Fruit fly (Drosophila melanogaster): ENCODE results near the gene EMC4.

EMC4 gene

dm6 chr3L:22863367-22864078, 4.5 kb downstream of the EMC4 start, which contains the start of gene CG33169 (continued):
- TF ChIP-seq ind (GFP tag; optimal IDR thresholded peaks at IDR 0.05) = peak; percentile 85
- TF ChIP-seq ems (GFP tag; optimal IDR thresholded peaks at IDR 0.05) = peak; percentile 86
- peak; percentile 30 for TF ChIP-seq CG10979 (tag; optimal IDR thresholded peaks at IDR 0.05)
- TF ChIP-seq Nf-YB (GFP tag; optimal IDR thresholded peaks at IDR 0.05) = peak; percentile 39
- peak; percentile 83 for TF ChIP-seq Sry-δ (GFP tag; optimal IDR thresholded peaks at IDR 0.05)
- peak; percentile 75; the same call in 2 of the 3 replicates for TF ChIP-seq Mrtf (GFP tag; IDR thresholded peaks at IDR 0.05)
- TF ChIP-seq Mad (GFP tag; optimal IDR thresholded peaks at IDR 0.05) = peak; percentile 89
- TF ChIP-seq CG6175 (GFP tag; IDR thresholded peaks at IDR 0.05) = peak; percentile 92
- no peak for TF ChIP-seq CG15479 (GFP tag; optimal IDR thresholded peaks at IDR 0.05)
- TF ChIP-seq CG13123 (GFP tag; optimal IDR thresholded peaks at IDR 0.05) = peak; percentile 60
- no peak for TF ChIP-seq nerfin-2 (GFP tag; IDR thresholded peaks at IDR 0.05; ENCODE audit: partially characterized antibody)
- peak; percentile 54; the same call in 1 of the 2 replicates for TF ChIP-seq CG5953 (GFP tag; IDR thresholded peaks at IDR 0.05)
- peak; percentile 85 for TF ChIP-seq CG3838 (GFP tag; optimal IDR thresholded peaks at IDR 0.05)
- peak; percentile 66 for TF ChIP-seq fd3F (GFP tag; optimal IDR thresholded peaks at IDR 0.05)
- peak; percentile 77 for TF ChIP-seq CG16815 (GFP tag; optimal IDR thresholded peaks at IDR 0.05)
- peak; percentile 89 for TF ChIP-seq CG11504 (tag; optimal IDR thresholded peaks at IDR 0.05)
- peak; percentile 79 for TF ChIP-seq kni (GFP tag; optimal IDR thresholded peaks at IDR 0.05)
- no peak for TF ChIP-seq Blimp-1 (GFP tag; optimal IDR thresholded peaks at IDR 0.05)
- peak; percentile 65 for TF ChIP-seq trh (GFP tag; optimal IDR thresholded peaks at IDR 0.05)
- TF ChIP-seq CG2678 (tag; optimal IDR thresholded peaks at IDR 0.05) = no peak
- TF ChIP-seq nom (GFP tag; optimal IDR thresholded peaks at IDR 0.05) = peak; percentile 58
- peak; percentile 83 for TF ChIP-seq dysf (GFP tag; IDR thresholded peaks at IDR 0.05)
- peak; percentile 84 for TF ChIP-seq Meics (GFP tag; optimal IDR thresholded peaks at IDR 0.05)
- TF ChIP-seq Oli (tag; optimal IDR thresholded peaks at IDR 0.05) = peak; percentile 47
- peak; percentile 81 for TF ChIP-seq eyg (GFP tag; optimal IDR thresholded peaks at IDR 0.05)
- peak; percentile 98 for TF ChIP-seq Hr3 (GFP tag; optimal IDR thresholded peaks at IDR 0.05)
- no peak for TF ChIP-seq sc (optimal IDR thresholded peaks at IDR 0.05)
- peak; percentile 1 for TF ChIP-seq sc (GFP tag; optimal IDR thresholded peaks at IDR 0.05)
- peak; percentile 68; the same call in 2 of the 3 replicates for TF ChIP-seq sr (GFP tag; IDR thresholded peaks at IDR 0.05)
- TF ChIP-seq Bdp1 (GFP tag; optimal IDR thresholded peaks at IDR 0.05) = peak; percentile 85
- TF ChIP-seq CG6813 (GFP tag; optimal IDR thresholded peaks at IDR 0.05) = peak; percentile 43
- peak; percentile 72 for TF ChIP-seq slp2 (GFP tag; optimal IDR thresholded peaks at IDR 0.05)
- peak; percentile 95 for TF ChIP-seq CHES-1-like (GFP tag; optimal IDR thresholded peaks at IDR 0.05)
- no peak for TF ChIP-seq exex (tag; optimal IDR thresholded peaks at IDR 0.05)
- TF ChIP-seq CG12155 (GFP tag; optimal IDR thresholded peaks at IDR 0.05) = peak; percentile 98
- TF ChIP-seq CG10543 (GFP tag; optimal IDR thresholded peaks at IDR 0.05) = peak; percentile 96
- TF ChIP-seq psq (GFP tag; optimal IDR thresholded peaks at IDR 0.05) = peak; percentile 77
- peak; percentile 76 for TF ChIP-seq phol (tag; optimal IDR thresholded peaks at IDR 0.05)
- TF ChIP-seq Gsc (GFP tag; IDR thresholded peaks at IDR 0.05) = no peak; the same call in 1 of the 2 replicates
- peak; percentile 88 for TF ChIP-seq bcd (GFP tag; optimal IDR thresholded peaks at IDR 0.05)
- TF ChIP-seq gsb-n (tag; optimal IDR thresholded peaks at IDR 0.05) = peak; percentile 43
- peak; percentile 63 for TF ChIP-seq schlank (tag; optimal IDR thresholded peaks at IDR 0.05)
- TF ChIP-seq az2 (GFP tag; optimal IDR thresholded peaks at IDR 0.05) = peak; percentile 68
- peak; percentile 65; the same call in 1 of the 2 replicates for TF ChIP-seq HLH3B (GFP tag; IDR thresholded peaks at IDR 0.05)
- peak; percentile 93 for TF ChIP-seq CG12769 (tag; optimal IDR thresholded peaks at IDR 0.05)
- TF ChIP-seq Hr39 (optimal IDR thresholded peaks at IDR 0.05) = no peak
- peak; percentile 62 for TF ChIP-seq CG5245 (GFP tag; optimal IDR thresholded peaks at IDR 0.05)
- peak; percentile 67; the same call in 1 of the 2 replicates for TF ChIP-seq GATAe (GFP tag; conservative IDR thresholded peaks at IDR 0.05)
- TF ChIP-seq Oaz (GFP tag; IDR thresholded peaks at IDR 0.05) = peak; percentile 33; the same call in 1 of the 2 replicates
- TF ChIP-seq CG30403 (GFP tag; optimal IDR thresholded peaks at IDR 0.05) = peak; percentile 78
